Fruit fly (Drosophila melanogaster): ENCODE results near the gene Nxf3.
A peak's percentile ranks its signal among the peaks of the same experiment; 100 is the strongest.

Nxf3 gene

DNA sequence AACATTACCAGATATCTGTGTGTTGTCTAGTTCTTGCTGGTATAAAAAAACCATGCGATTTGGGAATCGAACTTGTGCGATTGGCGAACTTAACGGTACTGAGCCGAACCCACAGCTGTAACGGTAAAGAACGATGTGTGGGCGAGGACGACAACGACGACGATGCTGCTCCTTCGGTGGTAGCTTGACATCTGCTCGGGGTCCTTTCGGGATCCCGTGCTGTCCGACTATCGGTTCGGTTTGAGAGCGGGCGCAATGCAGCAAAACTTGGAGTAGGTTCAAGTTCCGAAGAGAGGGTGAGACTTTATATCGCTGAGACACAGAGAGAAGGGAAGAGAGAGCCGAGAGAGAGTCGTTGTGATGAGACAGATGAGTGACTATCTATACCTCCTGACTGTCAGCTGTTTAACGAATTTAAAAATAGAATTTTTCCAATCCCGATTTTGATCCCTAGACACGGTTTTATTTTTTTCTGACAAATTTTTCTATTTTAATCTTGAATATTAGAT, 28.3 kb downstream of the Nxf3 start, which contains the start of gene CG17364:
TSS of gene CG17364 (minus strand) at position 168 of the 509 bp plus-strand sequence.
- TF ChIP-seq eg (GFP tag; IDR thresholded peaks at IDR 0.05), result 0 out of 3 replicates have a peak, but pooled peaks have one; percentile 5
- TF ChIP-seq dsx (GFP tag; optimal IDR thresholded peaks at IDR 0.05; ENCODE audit: poor library complexity, severe bottlenecking), result no peak
- no peak for TF ChIP-seq CG10631 (GFP tag; optimal IDR thresholded peaks at IDR 0.05)
- TF ChIP-seq CG15336 (GFP tag; IDR thresholded peaks at IDR 0.05), result no peak

DNA sequence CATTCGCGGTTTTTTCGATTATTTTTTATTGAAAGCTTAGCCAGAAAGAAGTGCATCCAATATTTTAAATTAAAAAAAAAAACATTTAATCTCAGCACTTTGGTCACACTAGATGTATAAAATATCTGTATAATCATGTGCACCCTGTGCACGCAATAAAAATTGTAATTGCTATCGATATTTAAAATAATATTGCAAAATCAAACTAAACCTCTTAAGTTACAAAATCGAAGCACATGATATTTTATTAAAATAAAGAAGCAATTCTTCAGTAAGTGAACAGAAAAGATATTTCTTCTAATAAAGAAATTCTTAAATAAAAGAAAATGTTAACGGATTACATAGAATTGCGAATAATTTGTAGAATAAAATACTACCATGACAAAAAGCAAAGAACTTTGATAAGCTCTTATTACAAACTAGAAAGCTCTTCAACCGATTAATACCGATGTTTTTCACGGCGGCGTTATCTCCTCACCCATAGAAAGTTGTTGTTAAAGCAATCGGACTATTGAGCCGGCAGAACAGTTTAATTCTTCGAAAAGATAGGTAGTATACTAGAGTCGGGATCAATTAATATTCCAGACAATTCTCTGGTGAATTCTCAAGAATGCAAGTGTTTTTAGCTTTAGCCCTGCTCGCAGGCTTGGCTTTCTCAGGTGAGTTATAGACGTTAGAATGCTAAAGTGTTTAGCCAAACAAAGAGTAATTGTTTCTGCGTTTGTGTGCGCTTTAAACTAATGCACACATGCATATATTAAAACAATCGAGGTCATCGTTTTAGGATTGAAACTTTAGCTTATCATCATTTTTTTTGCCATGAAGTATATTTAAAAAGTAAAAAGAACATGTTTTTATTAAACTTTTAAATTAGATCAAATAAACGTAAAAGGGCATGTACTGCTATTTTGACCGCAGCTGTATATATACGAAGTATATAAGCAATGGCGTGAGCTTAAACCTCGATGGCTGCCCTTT, 29.0 kb downstream of the Nxf3 start, which contains the start of gene CtsK1:
TSS of gene CtsK1 (plus strand) at position 490 of the 978 bp plus-strand sequence.
- TF ChIP-seq dsx (GFP tag; optimal IDR thresholded peaks at IDR 0.05; ENCODE audit: poor library complexity, severe bottlenecking) (peak; percentile 18), CG34406 (GFP tag; optimal IDR thresholded peaks at IDR 0.05) (peak; percentile 32), Gug (GFP tag; IDR thresholded peaks at IDR 0.05) (peak; percentile 68), achi (GFP tag; optimal IDR thresholded peaks at IDR 0.05) (peak; percentile 64), CG11294 (GFP tag; IDR thresholded peaks at IDR 0.05) (peak; percentile 70), Sox15 (GFP tag; optimal IDR thresholded peaks at IDR 0.05) (no peak), CG11902 (GFP tag; optimal IDR thresholded peaks at IDR 0.05) (no peak), Lpt (GFP tag; optimal IDR thresholded peaks at IDR 0.05) (no peak), CG11762 (GFP tag; optimal IDR thresholded peaks at IDR 0.05; ENCODE audit: insufficient read depth) (no peak), CG16779 (tag; optimal IDR thresholded peaks at IDR 0.05) (no peak), CG8119 (GFP tag; IDR thresholded peaks at IDR 0.05) (peak; percentile 84), Eip93F (GFP tag; optimal IDR thresholded peaks at IDR 0.05) (no peak), CG6276 (GFP tag; optimal IDR thresholded peaks at IDR 0.05) (no peak), dac (GFP tag; optimal IDR thresholded peaks at IDR 0.05) (no peak), Ets96B (tag; optimal IDR thresholded peaks at IDR 0.05) (peak; percentile 44), CG31627 (GFP tag; optimal IDR thresholded peaks at IDR 0.05) (peak; percentile 38), salr (GFP tag; optimal IDR thresholded peaks at IDR 0.05) (no peak), CG3032 (tag; optimal IDR thresholded peaks at IDR 0.05) (peak; percentile 65), pdm3 (GFP tag; optimal IDR thresholded peaks at IDR 0.05) (peak; percentile 61), Sox102F (GFP tag; optimal IDR thresholded peaks at IDR 0.05) (no peak), CG1621 (tag; optimal IDR thresholded peaks at IDR 0.05) (no peak), CG32006 (GFP tag; optimal IDR thresholded peaks at IDR 0.05) (peak; percentile 56), lz (GFP tag; optimal IDR thresholded peaks at IDR 0.05) (peak; percentile 48), acj6 (GFP tag; optimal IDR thresholded peaks at IDR 0.05) (peak; percentile 68), Eip78C (GFP tag) (peak; percentile 70), vri (GFP tag; optimal IDR thresholded peaks at IDR 0.05) (no peak), CG3919 (GFP tag; optimal IDR thresholded peaks at IDR 0.05) (peak; percentile 52), CG6854 (GFP tag; optimal IDR thresholded peaks at IDR 0.05) (no peak), Eip75B (GFP tag; optimal IDR thresholded peaks at IDR 0.05) (peak; percentile 60), CG6792 (GFP tag; optimal IDR thresholded peaks at IDR 0.05) (peak; percentile 38), fd59A (GFP tag; optimal IDR thresholded peaks at IDR 0.05) (no peak), topi (GFP tag; optimal IDR thresholded peaks at IDR 0.05) (peak; percentile 31), Hr39 (GFP tag; optimal IDR thresholded peaks at IDR 0.05) (peak; percentile 50), fkh (GFP tag; optimal IDR thresholded peaks at IDR 0.05) (no peak), Blimp-1 (GFP tag; optimal IDR thresholded peaks at IDR 0.05) (no peak), Ets21C (GFP tag; optimal IDR thresholded peaks at IDR 0.05) (no peak), CG6163 (GFP tag; IDR thresholded peaks at IDR 0.05) (peak; percentile 78), net (GFP tag; optimal IDR thresholded peaks at IDR 0.05) (peak; percentile 56), CG7368 (GFP tag; optimal IDR thresholded peaks at IDR 0.05) (no peak), CG10631 (GFP tag; optimal IDR thresholded peaks at IDR 0.05) (peak; percentile 46), esn (GFP tag; optimal IDR thresholded peaks at IDR 0.05) (peak; percentile 71), Hr38 (GFP tag; optimal IDR thresholded peaks at IDR 0.05) (no peak), spab (GFP tag; optimal IDR thresholded peaks at IDR 0.05) (peak; percentile 10), CG15336 (GFP tag; IDR thresholded peaks at IDR 0.05) (peak; percentile 88), ss (GFP tag; optimal IDR thresholded peaks at IDR 0.05) (peak in 1 of 2 experiments; percentile 20)
